Worm (Caenorhabditis elegans) whole organism, midembryonic: ENCODE results near the gene F55G11.10.

Source experiments
- T22C8.4 ChIP-seq: fragments of 200-800 bp; sonication (Bioruptor generic); IDR thresholded peaks from 2 replicates; pipeline ENCODE4 v1.3.6; 2022; ENCODE audit warnings: missing genetic modification characterization, missing compliant biosample characterization
- cog-1 ChIP-seq: sonication (generic microtip); optimal IDR thresholded peaks from 2 replicates; lab custom pipeline; 2016; ENCODE audit warnings: missing genetic modification characterization, missing compliant biosample characterization
- flt-1 ChIP-seq: fragments of 200-800 bp; sonication (Bioruptor generic); IDR thresholded peaks from 2 replicates; pipeline ENCODE4 v1.3.6; 2022; ENCODE audit warnings: missing genetic modification characterization, missing compliant biosample characterization
- klf-2 ChIP-seq: fragments of 200-800 bp; sonication (Bioruptor generic); conservative IDR thresholded peaks from 2 replicates; pipeline ENCODE4 v1.3.6; 2022; ENCODE audit warnings: missing genetic modification reagents, missing genetic modification characterization, missing compliant biosample characterization
- med-1 ChIP-seq: sonication (generic microtip); optimal IDR thresholded peaks from 2 replicates; lab custom pipeline; 2017; ENCODE audit warnings: missing genetic modification characterization, mild to moderate bottlenecking, missing compliant biosample characterization, antibody characterized with exemption, missing genetic modification reagents; ENCODE audit not compliant: insufficient read depth
- ref-1 ChIP-seq: fragments of 200-800 bp; sonication (Bioruptor generic); conservative IDR thresholded peaks from 2 replicates; pipeline ENCODE4 v1.3.6; 2022; ENCODE audit warnings: missing genetic modification reagents, missing genetic modification characterization, missing compliant biosample characterization
- tab-1 ChIP-seq: fragments of 200-800 bp; sonication (Bioruptor generic); IDR thresholded peaks from 2 replicates; pipeline ENCODE4 v1.3.6; 2022; ENCODE audit warnings: missing genetic modification characterization, missing compliant biosample characterization
- ztf-23 ChIP-seq: fragments of 200-800 bp; sonication (Bioruptor generic); IDR thresholded peaks from 2 replicates; pipeline ENCODE4 v1.3.6; 2022; ENCODE audit warnings: missing genetic modification reagents, missing genetic modification characterization, missing compliant biosample characterization
- ztf-29 ChIP-seq: fragments of 200-800 bp; sonication (Bioruptor generic); IDR thresholded peaks from 2 replicates; pipeline ENCODE4 v1.3.6; 2022; ENCODE audit warnings: missing genetic modification reagents, missing genetic modification characterization, missing compliant biosample characterization

F55G11.10 gene

DNA sequence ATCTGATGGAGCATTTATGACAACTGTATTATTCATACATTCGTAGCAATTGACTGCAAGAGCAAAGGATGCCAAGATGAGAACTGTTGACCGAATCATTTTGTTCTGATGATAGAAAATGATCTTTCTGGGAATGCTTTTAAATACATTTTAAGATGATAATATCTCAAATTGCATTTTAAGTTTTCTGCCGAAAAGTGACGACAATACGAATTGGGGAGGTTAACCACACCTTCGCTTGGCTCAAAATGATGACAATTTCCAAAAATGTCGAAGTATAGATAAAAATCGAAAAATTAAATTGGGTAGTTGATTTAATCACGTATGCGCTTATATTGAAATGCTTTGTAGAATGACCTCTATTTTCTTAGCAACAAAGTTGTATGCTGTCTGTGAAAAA, 7.3 kb upstream of the F55G11.10 start, which contains the start of gene dod-24:
TSS of gene dod-24 (minus strand) at position 101 of the 400 bp plus-strand sequence.
- TF ChIP-seq flt-1 (GFP tag; lab: Robert Waterston, UW) (no peak), ztf-23 (GFP tag; lab: Robert Waterston, UW) (no peak), tab-1 (GFP tag; lab: Robert Waterston, UW) (no peak), ref-1 (no peak), ztf-29 (GFP tag; lab: Robert Waterston, UW) (no peak), klf-2 (no peak), T22C8.4 (GFP tag; lab: Robert Waterston, UW) (no peak)

DNA sequence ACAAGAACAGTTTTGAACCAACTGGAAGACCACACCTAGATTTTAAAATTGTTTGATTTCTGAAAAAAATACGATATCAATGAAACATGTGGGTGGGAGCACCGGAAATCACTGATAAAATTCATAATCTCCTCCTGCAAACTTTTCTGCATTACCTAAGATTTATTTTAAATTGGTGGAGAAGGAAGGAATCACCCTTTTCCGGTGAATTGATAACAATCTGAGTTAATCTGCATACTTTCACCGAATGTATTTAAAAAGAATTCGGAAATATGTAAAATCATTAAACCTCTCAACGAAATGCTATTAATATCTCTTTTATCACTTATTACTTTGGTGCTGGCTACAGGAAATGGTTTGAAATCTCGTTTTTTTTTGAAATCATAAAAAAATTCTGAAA, 5.9 kb upstream of the F55G11.10 start, which contains the start of gene dct-19:
TSS of gene dct-19 (plus strand) at position 301 of the 400 bp plus-strand sequence.
- TF ChIP-seq tab-1 (GFP tag; lab: Robert Waterston, UW): no peak

- TF ChIP-seq ref-1 (no peak), T22C8.4 (GFP tag; lab: Robert Waterston, UW) (no peak), tab-1 (GFP tag; lab: Robert Waterston, UW) (no peak), med-1 (no peak), cog-1 (tag; lab: Kevin White, UChicago) (no peak), klf-2 (no peak), ztf-23 (GFP tag; lab: Robert Waterston, UW) (no peak), flt-1 (GFP tag; lab: Robert Waterston, UW) (no peak), ztf-29 (GFP tag; lab: Robert Waterston, UW) (no peak)
Observed at ce11 chrIV:12946488-12946887, 2.1 kb upstream of the F55G11.10 start, which contains the start of gene F55G11.1. TSS of gene F55G11.1 (minus strand) at chrIV:12946588.

- TF ChIP-seq cog-1 (tag; lab: Kevin White, UChicago): no peak
- no peak for TF ChIP-seq flt-1 (GFP tag; lab: Robert Waterston, UW)
- TF ChIP-seq tab-1 (GFP tag; lab: Robert Waterston, UW): no peak
- TF ChIP-seq ztf-29 (GFP tag; lab: Robert Waterston, UW): no peak
- TF ChIP-seq klf-2: no peak
- TF ChIP-seq ztf-23 (GFP tag; lab: Robert Waterston, UW): no peak
- no peak for TF ChIP-seq med-1
- no peak for TF ChIP-seq ref-1
- TF ChIP-seq T22C8.4 (GFP tag; lab: Robert Waterston, UW): no peak
Observed at ce11 chrIV:12957730-12958129, 9.2 kb downstream of the F55G11.10 start, which contains the start of gene F55G11.6. TSS of gene F55G11.6 (plus strand) at chrIV:12958030.

DNA sequence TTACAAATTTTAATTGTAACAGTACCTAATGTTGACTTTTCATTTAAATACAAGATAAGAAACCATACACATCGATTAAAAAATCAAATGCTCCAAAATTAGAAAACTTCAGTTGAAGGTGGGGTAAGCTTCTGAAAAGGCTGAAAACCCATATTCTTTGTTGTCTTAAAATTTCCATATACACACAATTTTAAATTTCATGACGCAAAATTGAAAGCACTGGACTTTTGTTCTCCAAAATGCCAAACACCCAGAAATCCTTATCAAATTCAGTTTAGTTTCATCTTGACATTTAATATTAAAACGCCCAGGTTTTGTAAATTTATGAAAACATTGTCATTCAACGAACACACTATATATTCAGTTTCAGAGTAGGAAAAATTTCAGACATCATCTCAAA, 11.6 kb downstream of the F55G11.10 start, which contains the start of gene F55G11.7:
TSS of gene F55G11.7 (plus strand) at position 301 of the 400 bp plus-strand sequence.
- TF ChIP-seq ztf-23 (GFP tag; lab: Robert Waterston, UW) (no peak), tab-1 (GFP tag; lab: Robert Waterston, UW) (no peak), flt-1 (GFP tag; lab: Robert Waterston, UW) (no peak), ref-1 (no peak)

DNA sequence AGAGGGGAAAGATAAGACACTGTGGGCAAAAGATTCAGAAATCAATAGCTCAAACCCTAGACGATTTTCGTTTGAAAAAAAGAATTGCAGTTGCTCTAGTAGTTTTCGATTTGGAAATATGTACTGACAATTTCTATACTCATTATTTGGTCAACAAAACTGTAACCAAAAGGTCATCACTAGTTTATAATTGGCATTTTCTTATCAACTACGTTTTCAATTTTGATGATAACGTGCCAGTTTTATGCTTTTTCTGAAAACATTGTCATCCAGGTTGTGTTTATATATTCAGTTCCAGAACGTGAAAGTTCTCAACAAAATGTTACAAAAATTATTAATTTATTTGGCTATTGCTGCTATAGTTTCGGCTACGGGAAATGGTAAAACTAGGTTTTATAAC, 14.0 kb downstream of the F55G11.10 start, which contains the start of gene F55G11.8:
TSS of gene F55G11.8 (plus strand) at position 245 of the 400 bp plus-strand sequence.
- TF ChIP-seq klf-2 (no peak), med-1 (no peak), flt-1 (GFP tag; lab: Robert Waterston, UW) (no peak), ztf-23 (GFP tag; lab: Robert Waterston, UW) (no peak), T22C8.4 (GFP tag; lab: Robert Waterston, UW) (no peak), tab-1 (GFP tag; lab: Robert Waterston, UW) (no peak), ref-1 (no peak), ztf-29 (GFP tag; lab: Robert Waterston, UW) (no peak), cog-1 (tag; lab: Kevin White, UChicago) (no peak)

ce11 chrIV:12964648-12965047, 16.1 kb downstream of the F55G11.10 start:
- TF ChIP-seq T22C8.4 (GFP tag; lab: Robert Waterston, UW) (no peak), ref-1 (no peak), ztf-29 (GFP tag; lab: Robert Waterston, UW) (no peak), med-1 (no peak), flt-1 (GFP tag; lab: Robert Waterston, UW) (no peak), cog-1 (tag; lab: Kevin White, UChicago) (no peak), tab-1 (GFP tag; lab: Robert Waterston, UW) (no peak), klf-2 (no peak), ztf-23 (GFP tag; lab: Robert Waterston, UW) (no peak)

DNA sequence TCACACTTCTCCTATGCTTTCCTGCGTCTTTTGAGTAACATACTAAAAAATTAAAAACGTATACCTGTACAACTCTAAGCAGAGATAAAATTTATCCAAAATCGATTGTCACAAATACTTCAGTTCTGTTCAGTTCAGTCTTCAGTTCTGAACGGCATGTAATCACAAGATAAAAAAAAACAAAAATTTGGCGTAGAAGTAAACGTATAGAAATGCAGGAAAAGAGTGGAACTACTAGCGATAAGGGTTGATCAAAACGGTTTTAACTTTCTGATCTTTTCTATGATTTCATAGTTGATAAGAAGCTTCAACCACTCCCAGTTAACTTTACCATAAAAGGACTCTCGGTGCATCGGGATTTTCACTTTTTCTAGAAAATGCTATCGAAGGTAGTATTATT, 16.5 kb downstream of the F55G11.10 start, which contains the start of gene dod-22:
TSS of gene dod-22 (plus strand) at position 301 of the 400 bp plus-strand sequence.
- TF ChIP-seq tab-1 (GFP tag; lab: Robert Waterston, UW) (no peak), med-1 (no peak), ztf-29 (GFP tag; lab: Robert Waterston, UW) (no peak), ref-1 (no peak), klf-2 (no peak), flt-1 (GFP tag; lab: Robert Waterston, UW) (no peak), T22C8.4 (GFP tag; lab: Robert Waterston, UW) (no peak), ztf-23 (GFP tag; lab: Robert Waterston, UW) (no peak), cog-1 (tag; lab: Kevin White, UChicago) (no peak)

- TF ChIP-seq ztf-23 (GFP tag; lab: Robert Waterston, UW) (no peak), klf-2 (no peak), tab-1 (GFP tag; lab: Robert Waterston, UW) (no peak), ref-1 (no peak), ztf-29 (GFP tag; lab: Robert Waterston, UW) (no peak), flt-1 (GFP tag; lab: Robert Waterston, UW) (no peak), T22C8.4 (GFP tag; lab: Robert Waterston, UW) (no peak), cog-1 (tag; lab: Kevin White, UChicago) (no peak)
Observed at ce11 chrIV:12967303-12967702, 18.7 kb downstream of the F55G11.10 start.

ce11 chrIV:12969141-12969540, 20.6 kb downstream of the F55G11.10 start, which contains the start of gene F55G11.2:
TSS of gene F55G11.2 (minus strand) at chrIV:12969289.
- TF ChIP-seq med-1 (no peak), flt-1 (GFP tag; lab: Robert Waterston, UW) (no peak), klf-2 (no peak), ztf-29 (GFP tag; lab: Robert Waterston, UW) (no peak), ref-1 (no peak), tab-1 (GFP tag; lab: Robert Waterston, UW) (no peak), cog-1 (tag; lab: Kevin White, UChicago) (no peak)
